Fruit fly (Drosophila melanogaster) whole organism, embryonic: ENCODE data around the gene dind.

ENCODE experiments used
- ATbp ChIP-seq: fragments of 200-800 bp; sonication (Bioruptor generic); optimal IDR thresholded peaks from 2 replicates; lab custom pipeline; 2017; ENCODE audit warnings: missing biosample characterization, mild to moderate bottlenecking, missing genetic modification characterization, missing genetic modification reagents
- Atf6 ChIP-seq: fragments of 200-800 bp; sonication (Bioruptor generic); IDR thresholded peaks from 2 replicates; pipeline ENCODE4 v1.3.6; 2022; ENCODE audit warnings: missing biosample characterization, missing genetic modification characterization
- Blimp-1 ChIP-seq: fragments of 200-800 bp; sonication (Bioruptor generic); optimal IDR thresholded peaks from 3 replicates; lab custom pipeline; 2018; ENCODE audit warnings: missing biosample characterization, missing genetic modification characterization, mild to moderate bottlenecking, moderate library complexity, missing genetic modification reagents
- CG10543 ChIP-seq: fragments of 200-800 bp; sonication (Bioruptor generic); optimal IDR thresholded peaks from 3 replicates; lab custom pipeline; 2017; ENCODE audit warnings: missing biosample characterization, mild to moderate bottlenecking, missing genetic modification characterization, moderate library complexity
- CG10979 ChIP-seq: fragments of 200-800 bp; sonication (Bioruptor generic); optimal IDR thresholded peaks from 2 replicates; lab custom pipeline; 2018; ENCODE audit warnings: missing biosample characterization, mild to moderate bottlenecking, missing genetic modification characterization, moderate library complexity
- CG11085 ChIP-seq: fragments of 200-800 bp; sonication (Bioruptor generic); IDR thresholded peaks from 2 replicates; pipeline ENCODE4 v1.3.6; 2022; ENCODE audit warnings: missing biosample characterization, missing genetic modification characterization
- CG12659 ChIP-seq: fragments of 200-800 bp; sonication (Bioruptor generic); optimal IDR thresholded peaks from 3 replicates; lab custom pipeline; 2017; ENCODE audit warnings: mild to moderate bottlenecking, missing biosample characterization, missing genetic modification reagents, missing genetic modification characterization
- CG12769 ChIP-seq: fragments of 200-800 bp; sonication (Bioruptor generic); optimal IDR thresholded peaks from 2 replicates; lab custom pipeline; 2019; ENCODE audit warnings: missing biosample characterization, mild to moderate bottlenecking, missing genetic modification characterization, moderate library complexity
- CG12942 ChIP-seq: fragments of 200-800 bp; sonication (Bioruptor generic); optimal IDR thresholded peaks from 3 replicates; lab custom pipeline; 2016; ENCODE audit warnings: missing biosample characterization, missing genetic modification characterization
- CG14014 ChIP-seq: fragments of 200-800 bp; sonication (Bioruptor generic); IDR thresholded peaks from 2 replicates; pipeline ENCODE4 v1.3.6; 2022; ENCODE audit warnings: missing biosample characterization, missing genetic modification characterization
- CG2120 ChIP-seq: fragments of 200-800 bp; sonication (Bioruptor generic); optimal IDR thresholded peaks from 3 replicates; lab custom pipeline; 2016; ENCODE audit warnings: missing biosample characterization, missing genetic modification characterization
- CG4617 ChIP-seq: fragments of 200-800 bp; sonication (Bioruptor generic); optimal IDR thresholded peaks from 3 replicates; lab custom pipeline; 2016; ENCODE audit warnings: missing biosample characterization, missing genetic modification characterization, borderline replicate concordance
- CG6272 ChIP-seq: fragments of 200-800 bp; sonication (Bioruptor generic); IDR thresholded peaks from 2 replicates; pipeline ENCODE4 v1.3.6; 2022; ENCODE audit warnings: missing biosample characterization, missing genetic modification characterization
- CG6689 ChIP-seq: fragments of 200-800 bp; sonication (Bioruptor generic); IDR thresholded peaks from 2 replicates; pipeline ENCODE4 v1.3.6; 2022; ENCODE audit warnings: missing biosample characterization, missing genetic modification characterization
- CG7786 ChIP-seq: fragments of 200-800 bp; sonication (Bioruptor generic); optimal IDR thresholded peaks from 2 replicates; lab custom pipeline; 2016; ENCODE audit warnings: missing biosample characterization, missing genetic modification characterization
- CG9727 ChIP-seq: fragments of 200-800 bp; sonication (Bioruptor generic); optimal IDR thresholded peaks from 3 replicates; lab custom pipeline; 2017; ENCODE audit warnings: missing biosample characterization, mild to moderate bottlenecking, missing genetic modification characterization
- CG9932 ChIP-seq: fragments of 200-800 bp; sonication (Bioruptor generic); IDR thresholded peaks from 2 replicates; pipeline ENCODE4 v1.3.6; 2022; ENCODE audit warnings: missing biosample characterization, missing genetic modification characterization
- CTCF ChIP-seq: fragments of 200-800 bp; sonication (Bioruptor generic); optimal IDR thresholded peaks from 2 replicates; lab custom pipeline; 2017; ENCODE audit warnings: missing biosample characterization, mild to moderate bottlenecking, missing genetic modification characterization, moderate library complexity
- Deaf1 ChIP-seq: fragments of 200-800 bp; optimal IDR thresholded peaks from 3 replicates; lab custom pipeline; 2019; ENCODE audit warnings: missing biosample characterization, mild to moderate bottlenecking, missing genetic modification characterization, moderate library complexity
- Dip2 ChIP-seq: fragments of 200-800 bp; sonication (Bioruptor generic); IDR thresholded peaks from 2 replicates; pipeline ENCODE4 v1.3.6; 2022; ENCODE audit warnings: missing biosample characterization, missing genetic modification characterization
- Dll ChIP-seq: fragments of 200-800 bp; sonication (Bioruptor generic); IDR thresholded peaks from 4 replicates; pipeline ENCODE4 v1.3.6; 2022; ENCODE audit warnings: missing biosample characterization, missing genetic modification characterization; ENCODE audit not compliant: partially characterized antibody
- Drgx ChIP-seq: fragments of 200-800 bp; sonication (Bioruptor generic); IDR thresholded peaks from 2 replicates; pipeline ENCODE4 v1.3.6; 2022; ENCODE audit warnings: missing biosample characterization, missing genetic modification characterization
- E2f2 ChIP-seq: fragments of 200-800 bp; sonication (Bioruptor generic); IDR thresholded peaks from 2 replicates; pipeline ENCODE4 v1.3.6; 2022; ENCODE audit warnings: missing biosample characterization, missing genetic modification characterization
- HLH3B ChIP-seq: fragments of 200-800 bp; sonication (Bioruptor generic); IDR thresholded peaks from 2 replicates; pipeline ENCODE4 v1.3.6; 2022; ENCODE audit warnings: missing biosample characterization, missing genetic modification characterization
- HmgZ ChIP-seq: fragments of 200-800 bp; sonication (Bioruptor generic); optimal IDR thresholded peaks from 2 replicates; lab custom pipeline; 2018; ENCODE audit warnings: missing biosample characterization, mild to moderate bottlenecking, missing genetic modification characterization
- Hr78 ChIP-seq, 2 experiments: fragments of 200-800 bp in 1 of 2; fragments of >200 bp in 1 of 2; sonication (Bioruptor generic) in 1 of 2; optimal IDR thresholded peaks; 2 replicates each; lab custom pipeline; 2017 to 2019; ENCODE audit warnings: missing biosample characterization in 2 of 2, missing genetic modification characterization in 2 of 2, mild to moderate bottlenecking in 1 of 2, moderate library complexity in 1 of 2
- Hsf ChIP-seq: fragments of 200-800 bp; sonication (Bioruptor generic); optimal IDR thresholded peaks from 3 replicates; lab custom pipeline; 2016; ENCODE audit warnings: missing biosample characterization, missing genetic modification characterization
- Pdp1 ChIP-seq, 2 experiments: fragments of 200-800 bp; sonication (Bioruptor generic); optimal IDR thresholded peaks; 3 replicates each; lab custom pipeline; 2016; ENCODE audit warnings: missing biosample characterization in 2 of 2, missing genetic modification characterization in 2 of 2, mild to moderate bottlenecking in 1 of 2, moderate library complexity in 1 of 2
- Rfx ChIP-seq: fragments of 200-800 bp; sonication (Bioruptor generic); IDR thresholded peaks from 2 replicates; pipeline ENCODE4 v1.3.6; 2022; ENCODE audit warnings: missing biosample characterization, missing genetic modification characterization
- Ssrp ChIP-seq: fragments of 200-800 bp; sonication (Bioruptor generic); optimal IDR thresholded peaks from 2 replicates; lab custom pipeline; 2018; ENCODE audit warnings: missing biosample characterization, mild to moderate bottlenecking, missing genetic modification characterization, moderate library complexity
- amos ChIP-seq: fragments of 200-800 bp; sonication (Bioruptor generic); IDR thresholded peaks from 2 replicates; pipeline ENCODE4 v1.3.6; 2022; ENCODE audit warnings: missing biosample characterization, missing genetic modification characterization; ENCODE audit not compliant: partially characterized antibody
- bbx ChIP-seq: fragments of 200-800 bp; sonication (Bioruptor generic); IDR thresholded peaks from 2 replicates; pipeline ENCODE4 v1.3.6; 2022; ENCODE audit warnings: missing biosample characterization, missing genetic modification characterization; ENCODE audit not compliant: partially characterized antibody
- cg ChIP-seq: fragments of 200-800 bp; sonication (Bioruptor generic); optimal IDR thresholded peaks from 3 replicates; lab custom pipeline; 2019; ENCODE audit warnings: missing biosample characterization, mild to moderate bottlenecking, missing genetic modification characterization, moderate library complexity
- dan ChIP-seq: fragments of 200-800 bp; sonication (Bioruptor generic); IDR thresholded peaks from 2 replicates; pipeline ENCODE4 v1.3.6; 2022; ENCODE audit warnings: missing biosample characterization, missing genetic modification characterization
- ewg ChIP-seq: fragments of 200-800 bp; sonication (Bioruptor generic); optimal IDR thresholded peaks from 3 replicates; lab custom pipeline; 2017; ENCODE audit warnings: mild to moderate bottlenecking, missing biosample characterization, missing genetic modification reagents, missing genetic modification characterization
- gem ChIP-seq: fragments of 200-800 bp; sonication (Bioruptor generic); optimal IDR thresholded peaks from 2 replicates; lab custom pipeline; 2019; ENCODE audit warnings: missing biosample characterization, mild to moderate bottlenecking, missing genetic modification characterization, moderate library complexity
- gro ChIP-seq: fragments of 200-800 bp; sonication (Bioruptor generic); optimal IDR thresholded peaks from 2 replicates; lab custom pipeline; 2016; ENCODE audit warnings: missing biosample characterization, missing genetic modification characterization
- h ChIP-seq: fragments of >200 bp; optimal IDR thresholded peaks from 2 replicates; lab custom pipeline; 2017
- kay ChIP-seq: fragments of 200-800 bp; sonication (Bioruptor generic); optimal IDR thresholded peaks from 2 replicates; lab custom pipeline; 2016; ENCODE audit warnings: missing biosample characterization, missing genetic modification characterization
- lmd ChIP-seq: fragments of 200-800 bp; sonication (Bioruptor generic); IDR thresholded peaks from 2 replicates; pipeline ENCODE4 v1.3.6; 2022; ENCODE audit warnings: missing biosample characterization, missing genetic modification characterization
- phol ChIP-seq: fragments of 200-800 bp; sonication (Bioruptor generic); optimal IDR thresholded peaks from 3 replicates; lab custom pipeline; 2018; ENCODE audit warnings: missing biosample characterization, mild to moderate bottlenecking, missing genetic modification characterization, moderate library complexity
- pita ChIP-seq: fragments of 200-800 bp; sonication (Bioruptor generic); optimal IDR thresholded peaks from 2 replicates; lab custom pipeline; 2017; ENCODE audit warnings: missing biosample characterization, mild to moderate bottlenecking, missing genetic modification characterization
- pnt ChIP-seq: fragments of 200-800 bp; sonication (Bioruptor generic); optimal IDR thresholded peaks from 3 replicates; lab custom pipeline; 2016; ENCODE audit warnings: missing biosample characterization, missing genetic modification characterization
- pros ChIP-seq: fragments of 200-800 bp; sonication (Bioruptor generic); optimal IDR thresholded peaks from 3 replicates; lab custom pipeline; 2019; ENCODE audit warnings: missing biosample characterization, mild to moderate bottlenecking, missing genetic modification characterization, moderate library complexity
- row ChIP-seq: fragments of 200-800 bp; sonication (Bioruptor generic); IDR thresholded peaks from 3 replicates; pipeline ENCODE4 v1.3.6; 2022; ENCODE audit warnings: missing biosample characterization, missing genetic modification characterization
- slbo ChIP-seq: fragments of 200-800 bp; sonication (Bioruptor generic); IDR thresholded peaks from 2 replicates; pipeline ENCODE4 v1.3.6; 2022; ENCODE audit warnings: missing biosample characterization, missing genetic modification characterization
- tap ChIP-seq: fragments of 200-800 bp; optimal IDR thresholded peaks from 3 replicates; lab custom pipeline; 2019; ENCODE audit warnings: missing biosample characterization, mild to moderate bottlenecking, missing genetic modification characterization, moderate library complexity
- unpg ChIP-seq: fragments of 200-800 bp; sonication (Bioruptor generic); optimal IDR thresholded peaks from 3 replicates; lab custom pipeline; 2018; ENCODE audit warnings: missing biosample characterization, mild to moderate bottlenecking, missing genetic modification characterization, moderate library complexity

dind gene

DNA sequence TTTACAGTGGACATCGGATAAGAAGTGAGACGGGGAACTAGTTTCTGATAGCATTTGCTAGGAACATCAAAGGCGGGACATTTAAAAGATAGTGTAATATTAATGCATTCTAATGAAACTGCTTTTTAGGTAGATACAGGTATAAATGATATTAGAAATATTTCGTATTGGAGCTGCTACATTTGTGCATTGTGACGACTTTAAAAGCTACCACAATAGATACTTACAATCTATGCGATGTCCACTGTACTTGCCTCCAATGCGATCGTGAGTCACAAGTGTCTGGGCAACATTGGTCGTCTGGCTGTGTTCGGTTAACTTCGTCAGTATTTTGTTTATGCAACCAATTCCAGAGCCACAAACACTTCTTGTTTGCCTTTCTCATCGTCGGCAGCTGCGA, 7.5 kb downstream of the dind start (continued):
- TF ChIP-seq phol (peak; percentile 17), amos (GFP tag; lab: Robert Waterston, UW) (no peak), Pdp1 (GFP tag; optimal IDR thresholded peaks at IDR 0.05; lab: Kevin White, UChicago) (peak; percentile 24 to 86), pros (GFP tag; lab: Kevin White, UChicago) (no peak), CG12769 (tag; lab: Kevin White, UChicago) (peak; percentile 37), Drgx (GFP tag; lab: Robert Waterston, UW) (peak; percentile 82), CG6272 (GFP tag; lab: Robert Waterston, UW) (0 out of 2 replicates have a peak, but pooled peaks have one; percentile 7), HLH3B (0 out of 2 replicates have a peak, but pooled peaks have one; percentile 20), CG12942 (GFP tag; lab: Kevin White, UChicago) (no peak), Hr78 (GFP tag; optimal IDR thresholded peaks at IDR 0.05; lab: Kevin White, UChicago) (no peak), CG11085 (no peak), CTCF (no peak), row (GFP tag; lab: Robert Waterston, UW) (peak; percentile 78), CG10979 (peak; percentile 2), CG12659 (GFP tag; lab: Kevin White, UChicago) (peak; percentile 10), CG14014 (GFP tag; lab: Robert Waterston, UW) (peak; percentile 26; the same call in 1 of the 2 replicates), Dip2 (GFP tag; lab: Robert Waterston, UW) (no peak), cg (no peak), lmd (GFP tag; lab: Robert Waterston, UW) (peak; percentile 34; the same call in 1 of the 2 replicates), CG9932 (GFP tag; lab: Robert Waterston, UW) (0 out of 2 replicates have a peak, but pooled peaks have one; percentile 24), slbo (peak; percentile 48), Atf6 (no peak), Blimp-1 (peak; percentile 5), tap (tag; lab: Kevin White, UChicago) (peak; percentile 12), CG4617 (GFP tag; lab: Kevin White, UChicago) (no peak), CG2120 (peak; percentile 40), CG6689 (peak; percentile 18; the same call in 1 of the 2 replicates), CG9727 (GFP tag; lab: Kevin White, UChicago) (no peak), dan (no peak), CG10543 (GFP tag; lab: Kevin White, UChicago) (peak; percentile 48), pnt (GFP tag; lab: Kevin White, UChicago) (no peak), bbx (GFP tag; lab: Robert Waterston, UW) (no peak), unpg (peak; percentile 2), kay (peak; percentile 25), HmgZ (tag; lab: Kevin White, UChicago) (no peak), pita (GFP tag; lab: Kevin White, UChicago) (no peak), Deaf1 (tag; lab: Kevin White, UChicago) (peak; percentile 66), gro (GFP tag; lab: Kevin White, UChicago) (no peak), h (lab: Kevin White, UChicago) (no peak), Dll (no peak), Ssrp (tag; lab: Kevin White, UChicago) (peak; percentile 9), E2f2 (GFP tag; lab: Robert Waterston, UW) (no peak), ATbp (GFP tag; lab: Kevin White, UChicago) (no peak), Rfx (GFP tag; lab: Robert Waterston, UW) (peak; percentile 12; the same call in 1 of the 2 replicates), CG7786 (GFP tag; lab: Kevin White, UChicago) (no peak), gem (no peak), Hsf (no peak), ewg (GFP tag; lab: Kevin White, UChicago) (no peak)
